Worm (Caenorhabditis elegans) whole organism, young adult: ENCODE measurements around the gene D1014.5.
A peak's percentile ranks its signal among the peaks of the same experiment; 100 is the strongest.

Experiments
- B0035.1 ChIP-seq: sonication (generic microtip); optimal IDR thresholded peaks from 2 replicates; lab custom pipeline; 2016; ENCODE audit warnings: missing genetic modification characterization, mild to moderate bottlenecking, missing compliant biosample characterization, missing genotype, missing genetic modification reagents
- C06A6.2 ChIP-seq: fragments of 200-800 bp; sonication (Bioruptor generic); conservative IDR thresholded peaks from 2 replicates; pipeline ENCODE4 v1.3.6; 2022; ENCODE audit warnings: missing genetic modification characterization, missing compliant biosample characterization
- C17E4.6 ChIP-seq: fragments of 200-800 bp; sonication (Bioruptor generic); IDR thresholded peaks from 2 replicates; pipeline ENCODE4 v1.3.6; 2022; ENCODE audit warnings: missing genetic modification reagents, missing genetic modification characterization, missing compliant biosample characterization
- D2030.7 ChIP-seq: fragments of 200-800 bp; sonication (Bioruptor generic); IDR thresholded peaks from 2 replicates; pipeline ENCODE4 v1.3.6; 2022; ENCODE audit warnings: missing genetic modification reagents, missing genetic modification characterization, missing compliant biosample characterization
- F23B12.7 ChIP-seq: sonication (generic microtip); optimal IDR thresholded peaks from 2 replicates; lab custom pipeline; 2017; ENCODE audit warnings: missing genetic modification characterization, mild to moderate bottlenecking, missing compliant biosample characterization, antibody characterized with exemption, moderate library complexity; ENCODE audit not compliant: insufficient read depth
- F33H1.4 ChIP-seq: fragments of 200-800 bp; sonication (Bioruptor generic); IDR thresholded peaks from 2 replicates; pipeline ENCODE4 v1.3.6; 2022; ENCODE audit warnings: missing genetic modification reagents, missing genetic modification characterization, missing compliant biosample characterization
- F49E8.2 ChIP-seq: sonication (generic microtip); optimal IDR thresholded peaks from 3 replicates; lab custom pipeline; 2017; ENCODE audit warnings: missing genetic modification characterization, mild to moderate bottlenecking, missing compliant biosample characterization, antibody characterized with exemption, moderate library complexity; ENCODE audit not compliant: insufficient read depth
- K12H6.12 ChIP-seq: fragments of 200-800 bp; sonication (Bioruptor generic); optimal IDR thresholded peaks from 2 replicates; lab custom pipeline; 2018; ENCODE audit warnings: mild to moderate bottlenecking, missing genetic modification characterization, missing compliant biosample characterization
- aptf-3 ChIP-seq: fragments of 200-800 bp; sonication (Bioruptor generic); IDR thresholded peaks from 2 replicates; pipeline ENCODE4 v1.3.6; 2022; ENCODE audit warnings: missing genetic modification characterization, missing compliant biosample characterization
- attf-5 ChIP-seq: fragments of 200-800 bp; sonication (Bioruptor generic); optimal IDR thresholded peaks from 2 replicates; lab custom pipeline; 2018; ENCODE audit warnings: mild to moderate bottlenecking, missing genetic modification characterization, missing compliant biosample characterization
- bed-1 ChIP-seq: fragments of 200-800 bp; sonication (Bioruptor generic); IDR thresholded peaks from 2 replicates; pipeline ENCODE4 v1.3.6; 2022; ENCODE audit warnings: missing genetic modification reagents, missing genetic modification characterization, missing compliant biosample characterization
- cebp-2 ChIP-seq: fragments of 200-800 bp; sonication (Bioruptor generic); IDR thresholded peaks from 2 replicates; pipeline ENCODE4 v1.3.6; 2022; ENCODE audit warnings: missing genetic modification characterization, missing compliant biosample characterization
- ceh-27 ChIP-seq: fragments of 200-800 bp; sonication (Bioruptor generic); optimal IDR thresholded peaks from 2 replicates; lab custom pipeline; 2018; ENCODE audit warnings: mild to moderate bottlenecking, missing genetic modification characterization, moderate library complexity, missing compliant biosample characterization
- ceh-40 ChIP-seq: fragments of 200-800 bp; sonication (Bioruptor generic); IDR thresholded peaks from 2 replicates; pipeline ENCODE4 v1.3.6; 2022; ENCODE audit warnings: missing genetic modification characterization, missing compliant biosample characterization
- dox-1 ChIP-seq: fragments of 200-800 bp; sonication (Bioruptor generic); IDR thresholded peaks from 2 replicates; pipeline ENCODE4 v1.3.6; 2022; ENCODE audit warnings: missing genetic modification reagents, missing genetic modification characterization, missing compliant biosample characterization
- gei-17 ChIP-seq: fragments of 200-800 bp; sonication (Bioruptor generic); optimal IDR thresholded peaks from 2 replicates; lab custom pipeline; 2018; ENCODE audit warnings: mild to moderate bottlenecking, missing genetic modification characterization, missing compliant biosample characterization
- him-1 ChIP-seq: sonication (generic microtip); optimal IDR thresholded peaks from 2 replicates; lab custom pipeline; 2016; ENCODE audit warnings: missing genotype, missing genetic modification reagents, missing genetic modification characterization, missing compliant biosample characterization
- lsl-1 ChIP-seq: fragments of 200-800 bp; sonication (Bioruptor generic); optimal IDR thresholded peaks from 2 replicates; lab custom pipeline; 2018; ENCODE audit warnings: mild to moderate bottlenecking, missing genetic modification characterization, moderate library complexity, missing compliant biosample characterization
- mcd-1 ChIP-seq: fragments of 200-800 bp; sonication (Bioruptor generic); IDR thresholded peaks from 2 replicates; pipeline ENCODE4 v1.3.6; 2022; ENCODE audit warnings: missing genetic modification reagents, missing genetic modification characterization, missing compliant biosample characterization
- mxl-1 ChIP-seq: sonication (generic microtip); optimal IDR thresholded peaks from 2 replicates; lab custom pipeline; 2016; ENCODE audit warnings: missing genetic modification characterization, missing compliant biosample characterization
- nhr-80 ChIP-seq: sonication (generic microtip); optimal IDR thresholded peaks from 2 replicates; lab custom pipeline; 2016; ENCODE audit warnings: missing genetic modification characterization, missing compliant biosample characterization
- snpc-1.1 ChIP-seq: sonication (generic microtip); optimal IDR thresholded peaks from 2 replicates; lab custom pipeline; 2017; ENCODE audit warnings: missing genetic modification characterization, mild to moderate bottlenecking, missing compliant biosample characterization, antibody characterized with exemption, moderate library complexity, missing genotype, missing genetic modification reagents; ENCODE audit not compliant: insufficient read depth
- snpc-3.4 ChIP-seq: sonication (generic microtip); optimal IDR thresholded peaks from 2 replicates; lab custom pipeline; 2017; ENCODE audit warnings: missing genetic modification characterization, mild to moderate bottlenecking, missing compliant biosample characterization, antibody characterized with exemption, moderate library complexity, missing genotype, missing genetic modification reagents
- sptf-2 ChIP-seq: fragments of 200-800 bp; sonication (Bioruptor generic); optimal IDR thresholded peaks from 2 replicates; lab custom pipeline; 2018; ENCODE audit warnings: mild to moderate bottlenecking, missing genetic modification characterization, missing compliant biosample characterization
- tbp1 ChIP-seq: fragments of 200-800 bp; sonication (Bioruptor generic); optimal IDR thresholded peaks from 2 replicates; lab custom pipeline; 2018; ENCODE audit warnings: mild to moderate bottlenecking, missing genetic modification characterization, missing compliant biosample characterization
- tlf-1 ChIP-seq: fragments of 200-800 bp; sonication (Bioruptor generic); optimal IDR thresholded peaks from 2 replicates; lab custom pipeline; 2018; ENCODE audit warnings: mild to moderate bottlenecking, missing genetic modification characterization, missing compliant biosample characterization
- unc-130 ChIP-seq: sonication (generic microtip); optimal IDR thresholded peaks from 2 replicates; lab custom pipeline; 2016; ENCODE audit warnings: missing genetic modification reagents, missing genetic modification characterization, missing compliant biosample characterization
- unc-62 ChIP-seq: fragments of 150-350 bp; optimal IDR thresholded peaks from 2 replicates; lab custom pipeline; 2014; ENCODE audit warnings: missing biosample characterization, missing genetic modification reagents, missing genetic modification characterization
- xnd-1 ChIP-seq: sonication (generic microtip); optimal IDR thresholded peaks from 2 replicates; lab custom pipeline; 2016; ENCODE audit warnings: missing genotype, missing genetic modification reagents, missing genetic modification characterization, missing compliant biosample characterization
- ztf-18 ChIP-seq: sonication (generic microtip); optimal IDR thresholded peaks from 2 replicates; lab custom pipeline; 2016; ENCODE audit warnings: missing genotype, mild to moderate bottlenecking, missing genetic modification characterization, missing compliant biosample characterization
- ztf-28 ChIP-seq: fragments of 200-800 bp; sonication (Bioruptor generic); IDR thresholded peaks from 2 replicates; pipeline ENCODE4 v1.3.6; 2022; ENCODE audit warnings: missing genetic modification reagents, missing genetic modification characterization, missing compliant biosample characterization
- ztf-3 ChIP-seq: fragments of 200-800 bp; sonication (Bioruptor generic); optimal IDR thresholded peaks from 2 replicates; lab custom pipeline; 2018; ENCODE audit warnings: mild to moderate bottlenecking, missing genetic modification characterization, missing compliant biosample characterization

The D1014.5 gene

DNA sequence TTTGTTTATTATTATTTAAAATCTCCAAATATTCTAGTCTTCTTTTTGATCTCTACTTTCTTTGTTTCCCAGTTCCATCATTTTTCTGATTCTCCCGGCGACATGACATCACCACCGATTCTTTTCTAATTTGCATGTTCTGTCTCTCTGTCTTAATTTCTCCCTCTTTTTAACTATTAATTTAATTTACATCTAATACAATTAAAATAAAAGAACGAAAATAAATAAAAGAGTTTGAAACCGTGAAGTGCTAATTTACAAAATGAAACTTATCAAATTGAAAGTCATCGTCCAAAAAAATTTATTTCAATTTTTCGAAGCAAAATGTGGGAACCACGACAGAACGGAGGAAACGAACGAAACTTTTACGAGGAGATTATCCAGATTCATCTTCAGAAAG lies 36.1 kb downstream of the D1014.5 start, which contains the start of gene F20D6.6:
Gene F20D6.6, plus strand, starts transcription at position 301 of the 400 bp plus-strand sequence.
- no peak for TF ChIP-seq K12H6.12 (tag; lab: Kevin White, UChicago)
- TF ChIP-seq D2030.7 (GFP tag; lab: Robert Waterston, UW) = no peak
- no peak for TF ChIP-seq snpc-1.1 (tag; lab: Kevin White, UChicago)
- no peak for TF ChIP-seq B0035.1
- TF ChIP-seq bed-1 (GFP tag; lab: Robert Waterston, UW) = no peak
- TF ChIP-seq F49E8.2 (tag; lab: Kevin White, UChicago) = no peak
- no peak for TF ChIP-seq C06A6.2
- no peak for TF ChIP-seq unc-62 (GFP tag; lab: Kevin White, UChicago)
- TF ChIP-seq C17E4.6 (GFP tag; lab: Robert Waterston, UW) = no peak
- no peak for TF ChIP-seq tbp1 (GFP tag; lab: Kevin White, UChicago)
- no peak for TF ChIP-seq tlf-1 (GFP tag; lab: Kevin White, UChicago)
- no peak for TF ChIP-seq cebp-2 (GFP tag; lab: Robert Waterston, UW)
- TF ChIP-seq unc-130 = no peak
- TF ChIP-seq mxl-1 (tag; lab: Kevin White, UChicago) = no peak
- no peak for TF ChIP-seq lsl-1
- TF ChIP-seq ceh-40 (GFP tag; lab: Robert Waterston, UW) = no peak
- no peak for TF ChIP-seq sptf-2
- no peak for TF ChIP-seq xnd-1 (tag; lab: Kevin White, UChicago)
- TF ChIP-seq him-1 (tag; lab: Kevin White, UChicago) = no peak
- no peak for TF ChIP-seq F23B12.7 (tag; lab: Kevin White, UChicago)
- TF ChIP-seq, all 124 proteins: peak for 0

DNA sequence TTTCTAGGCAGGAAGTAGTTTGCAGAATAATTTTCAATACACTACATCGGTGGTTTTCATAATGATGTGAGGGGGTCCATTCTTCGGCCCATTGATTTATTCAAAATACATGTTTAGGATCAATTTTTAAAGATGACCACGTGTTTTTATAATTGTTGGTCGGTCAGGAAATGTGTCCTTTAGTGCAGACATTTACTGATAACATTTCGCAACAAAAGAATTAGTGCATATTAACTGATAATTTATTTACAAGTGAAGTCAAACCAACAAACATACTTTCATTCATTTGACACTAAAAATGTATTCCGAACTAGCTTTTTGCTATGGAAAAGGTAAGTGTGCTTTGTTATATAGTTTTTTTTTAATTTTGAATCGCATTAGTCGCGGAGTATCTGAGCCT lies 38.2 kb downstream of the D1014.5 start, which contains the start of gene F20D6.5:
Gene F20D6.5, plus strand, starts transcription at position 259 of the 400 bp plus-strand sequence.
- TF ChIP-seq aptf-3 (no peak), nhr-80 (tag; lab: Kevin White, UChicago) (peak; percentile 60), ztf-3 (GFP tag; lab: Kevin White, UChicago) (no peak)
- TF ChIP-seq, all 124 proteins: peak for 1

DNA sequence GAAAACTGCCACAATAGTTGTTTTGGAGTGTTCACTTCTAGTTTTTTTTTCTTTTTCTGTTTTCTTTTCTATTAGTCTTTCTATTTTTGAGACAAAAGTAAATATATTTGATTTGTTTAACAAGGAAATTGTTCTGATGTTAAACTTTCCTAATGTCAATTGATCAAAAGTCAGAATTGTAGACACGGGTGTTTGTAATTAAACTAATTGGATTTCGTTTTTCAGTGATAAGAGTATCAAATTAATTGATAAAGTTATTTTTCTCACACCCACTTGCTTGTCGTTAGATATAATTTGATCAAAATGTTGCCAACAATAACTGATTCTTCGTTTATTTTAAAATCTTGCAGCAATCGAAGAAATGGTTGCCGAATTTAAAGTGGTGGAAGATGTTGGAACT lies 39.7 kb downstream of the D1014.5 start:
- no peak for TF ChIP-seq snpc-3.4 (tag; lab: Kevin White, UChicago)
- no peak for TF ChIP-seq F49E8.2 (tag; lab: Kevin White, UChicago)
- no peak for TF ChIP-seq ztf-28 (GFP tag; lab: Robert Waterston, UW)
- no peak for TF ChIP-seq B0035.1
- no peak for TF ChIP-seq gei-17 (GFP tag; lab: Kevin White, UChicago)
- no peak for TF ChIP-seq ztf-18 (tag; lab: Kevin White, UChicago)
- no peak for TF ChIP-seq ceh-27
- TF ChIP-seq mxl-1 (tag; lab: Kevin White, UChicago) = no peak
- no peak for TF ChIP-seq dox-1 (GFP tag; lab: Robert Waterston, UW)
- no peak for TF ChIP-seq mcd-1 (GFP tag; lab: Robert Waterston, UW)
- TF ChIP-seq attf-5 (GFP tag; lab: Kevin White, UChicago) = no peak
- TF ChIP-seq K12H6.12 (tag; lab: Kevin White, UChicago) = no peak
- TF ChIP-seq, all 124 proteins: peak for 0

DNA sequence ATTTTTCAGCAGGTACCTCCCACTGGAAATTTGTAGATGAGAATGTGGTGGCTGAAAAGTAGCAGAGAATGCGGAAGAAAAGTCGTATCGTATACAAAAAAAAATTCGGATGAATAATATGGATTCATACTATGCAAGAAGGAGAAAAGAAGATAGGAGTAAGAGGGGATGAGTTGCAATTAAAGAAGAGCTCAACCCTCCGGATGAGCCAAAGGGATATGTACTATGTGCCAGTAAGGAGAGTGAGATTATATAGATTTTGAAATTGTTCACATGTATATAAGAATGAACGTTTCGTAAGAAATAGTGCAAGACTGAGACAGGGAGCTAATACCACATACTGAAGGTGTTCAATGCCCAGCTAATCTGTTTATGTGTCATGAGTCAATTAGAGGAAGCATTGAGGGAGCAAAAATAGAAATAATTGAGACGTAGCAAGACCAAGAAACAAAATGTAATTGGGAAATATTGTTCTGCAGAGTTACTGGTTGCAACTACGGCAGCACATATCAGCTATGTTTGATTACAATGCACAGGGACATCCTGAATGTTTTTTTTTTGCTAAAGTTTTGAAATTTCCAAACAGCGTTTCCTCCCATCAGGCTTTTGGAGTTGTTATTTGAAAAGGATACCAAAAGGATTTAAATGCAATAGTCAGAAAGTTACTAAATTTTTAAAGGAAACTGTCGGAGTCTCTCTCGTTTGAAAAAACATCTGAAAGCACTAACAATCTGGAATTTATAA lies 44.9 kb downstream of the D1014.5 start, which contains the start of gene F20D6.8:
Gene F20D6.8, minus strand, starts transcription at position 51 of the 744 bp plus-strand sequence.
- no peak for TF ChIP-seq F33H1.4 (GFP tag; lab: Robert Waterston, UW)
- TF ChIP-seq mxl-1 (tag; lab: Kevin White, UChicago) = no peak
